Fruit fly (Drosophila melanogaster) whole organism, embryonic: ENCODE measurements around the gene NC2beta.

Experiments
- CG10267 ChIP-seq: fragments of 200-800 bp; sonication (Bioruptor generic); optimal IDR thresholded peaks from 2 replicates; lab custom pipeline; 2018; ENCODE audit warnings: missing biosample characterization, mild to moderate bottlenecking, missing genetic modification characterization, moderate library complexity
- CG10959 ChIP-seq: fragments of 200-800 bp; sonication (Bioruptor generic); IDR thresholded peaks from 2 replicates; pipeline ENCODE4 v1.3.6; 2022; ENCODE audit warnings: missing biosample characterization, missing genetic modification characterization
- CG11723 ChIP-seq: fragments of 200-800 bp; sonication (Bioruptor generic); optimal IDR thresholded peaks from 2 replicates; lab custom pipeline; 2017; ENCODE audit warnings: missing biosample characterization, mild to moderate bottlenecking, missing genetic modification characterization
- CG12071 ChIP-seq: fragments of 200-800 bp; sonication (Bioruptor generic); optimal IDR thresholded peaks from 3 replicates; lab custom pipeline; 2018; ENCODE audit warnings: missing biosample characterization, mild to moderate bottlenecking, missing genetic modification characterization
- CG12391 ChIP-seq: fragments of 200-800 bp; sonication (Bioruptor generic); optimal IDR thresholded peaks from 3 replicates; lab custom pipeline; 2018; ENCODE audit warnings: missing biosample characterization, mild to moderate bottlenecking, missing genetic modification characterization, moderate library complexity
- CG13296 ChIP-seq: fragments of 200-800 bp; sonication (Bioruptor generic); optimal IDR thresholded peaks from 3 replicates; lab custom pipeline; 2018; ENCODE audit warnings: missing biosample characterization, mild to moderate bottlenecking, missing genetic modification characterization
- CG14667 ChIP-seq: fragments of 200-800 bp; sonication (Bioruptor generic); IDR thresholded peaks from 2 replicates; pipeline ENCODE4 v1.3.6; 2022; ENCODE audit warnings: missing biosample characterization, missing genetic modification characterization
- CG15073 ChIP-seq: fragments of 200-800 bp; sonication (Bioruptor generic); optimal IDR thresholded peaks from 2 replicates; lab custom pipeline; 2016; ENCODE audit warnings: missing biosample characterization, missing genetic modification characterization
- CG15479 ChIP-seq: fragments of 200-800 bp; sonication (Bioruptor generic); optimal IDR thresholded peaks from 3 replicates; lab custom pipeline; 2019; ENCODE audit warnings: missing biosample characterization, mild to moderate bottlenecking, missing genetic modification characterization, moderate library complexity
- CG15514 ChIP-seq: fragments of 200-800 bp; sonication (Bioruptor generic); optimal IDR thresholded peaks from 3 replicates; lab custom pipeline; 2017; ENCODE audit warnings: missing biosample characterization, missing genetic modification characterization, mild to moderate bottlenecking, moderate library complexity, missing genetic modification reagents
- CG1602 ChIP-seq: fragments of 200-800 bp; sonication (Bioruptor generic); optimal IDR thresholded peaks from 3 replicates; lab custom pipeline; 2016; ENCODE audit warnings: missing biosample characterization, missing genetic modification characterization
- CG2199 ChIP-seq: fragments of 200-800 bp; sonication (Bioruptor generic); IDR thresholded peaks from 3 replicates; pipeline ENCODE4 v1.3.6; 2022; ENCODE audit warnings: missing biosample characterization, missing genetic modification characterization
- CG2875 ChIP-seq: fragments of 200-800 bp; sonication (Bioruptor generic); optimal IDR thresholded peaks from 2 replicates; lab custom pipeline; 2017; ENCODE audit warnings: missing biosample characterization, mild to moderate bottlenecking, missing genetic modification characterization, missing genetic modification reagents
- CG3726 ChIP-seq: fragments of 200-800 bp; sonication (Bioruptor generic); IDR thresholded peaks from 3 replicates; pipeline ENCODE4, ENCODE4 v1.3.6; 2022; ENCODE audit warnings: missing biosample characterization, missing genetic modification characterization
- CG43689 ChIP-seq: fragments of 200-800 bp; sonication (Bioruptor generic); IDR thresholded peaks from 2 replicates; pipeline ENCODE4 v1.3.6; 2022; ENCODE audit warnings: missing biosample characterization, missing genetic modification characterization
- CG6175 ChIP-seq: fragments of 200-800 bp; sonication (Bioruptor generic); IDR thresholded peaks from 3 replicates; pipeline ENCODE4 v1.3.6; 2022; ENCODE audit warnings: missing biosample characterization, missing genetic modification characterization
- CG6813 ChIP-seq: fragments of 200-800 bp; sonication (Bioruptor generic); optimal IDR thresholded peaks from 2 replicates; lab custom pipeline; 2017; ENCODE audit warnings: missing biosample characterization, missing genetic modification characterization, mild to moderate bottlenecking, moderate library complexity, missing genetic modification reagents
- CG7786 ChIP-seq: fragments of 200-800 bp; sonication (Bioruptor generic); optimal IDR thresholded peaks from 2 replicates; lab custom pipeline; 2016; ENCODE audit warnings: missing biosample characterization, missing genetic modification characterization
- CG7987 ChIP-seq: fragments of 200-800 bp; sonication (Bioruptor generic); optimal IDR thresholded peaks from 2 replicates; lab custom pipeline; 2018; ENCODE audit warnings: missing biosample characterization, mild to moderate bottlenecking, missing genetic modification characterization, moderate library complexity
- CrebB ChIP-seq: fragments of 200-800 bp; sonication (Bioruptor generic); optimal IDR thresholded peaks from 3 replicates; lab custom pipeline; 2018; ENCODE audit warnings: missing biosample characterization, mild to moderate bottlenecking, missing genetic modification characterization
- D19A ChIP-seq: fragments of 200-800 bp; optimal IDR thresholded peaks from 3 replicates; lab custom pipeline; 2019; ENCODE audit warnings: missing biosample characterization, mild to moderate bottlenecking, missing genetic modification characterization, moderate library complexity
- Dek ChIP-seq: fragments of 200-800 bp; sonication (Bioruptor generic); optimal IDR thresholded peaks from 3 replicates; lab custom pipeline; 2019; ENCODE audit warnings: missing biosample characterization, mild to moderate bottlenecking, missing genetic modification characterization, moderate library complexity
- Dref ChIP-seq: fragments of 200-800 bp; sonication (Bioruptor generic); IDR thresholded peaks from 2 replicates; pipeline ENCODE4 v1.3.6; 2022; ENCODE audit warnings: missing biosample characterization, missing genetic modification characterization
- E2f1 ChIP-seq: fragments of 200-800 bp; sonication (Bioruptor generic); IDR thresholded peaks from 2 replicates; pipeline ENCODE4 v1.3.6; 2022; ENCODE audit warnings: missing biosample characterization, missing genetic modification characterization
- Elba2 ChIP-seq: fragments of 200-800 bp; sonication (Bioruptor generic); optimal IDR thresholded peaks from 3 replicates; lab custom pipeline; 2016; ENCODE audit warnings: missing biosample characterization, missing genetic modification characterization
- Ets65A ChIP-seq: fragments of 200-800 bp; sonication (Bioruptor generic); peaks from one replicate; lab custom pipeline; 2016; ENCODE audit warnings: missing biosample characterization, missing genetic modification characterization
- HHEX ChIP-seq: fragments of 200-800 bp; sonication (Bioruptor generic); optimal IDR thresholded peaks from 3 replicates; lab custom pipeline; 2017; ENCODE audit warnings: missing biosample characterization, mild to moderate bottlenecking, missing genetic modification characterization, missing genetic modification reagents
- HLH54F ChIP-seq: fragments of 200-800 bp; sonication (Bioruptor generic); optimal IDR thresholded peaks from 3 replicates; lab custom pipeline; 2016; ENCODE audit warnings: missing biosample characterization, missing genetic modification characterization
- Hand ChIP-seq: fragments of 200-800 bp; sonication (Bioruptor generic); optimal IDR thresholded peaks from 2 replicates; lab custom pipeline; 2017; ENCODE audit warnings: mild to moderate bottlenecking, missing biosample characterization, missing genetic modification reagents, missing genetic modification characterization
- Hr39 ChIP-seq: fragments of >200 bp; optimal IDR thresholded peaks from 2 replicates; lab custom pipeline; 2017
- Lpt ChIP-seq: fragments of >200 bp; optimal IDR thresholded peaks from 2 replicates; lab custom pipeline; 2018; ENCODE audit warnings: missing biosample characterization, missing genetic modification characterization
- MTF-1 ChIP-seq: fragments of 200-800 bp; sonication (Bioruptor generic); optimal IDR thresholded peaks from 2 replicates; lab custom pipeline; 2018; ENCODE audit warnings: missing biosample characterization, mild to moderate bottlenecking, missing genetic modification characterization, borderline replicate concordance
- Neu2 ChIP-seq: fragments of 200-800 bp; sonication (Bioruptor generic); optimal IDR thresholded peaks from 3 replicates; lab custom pipeline; 2016; ENCODE audit warnings: missing biosample characterization, missing genetic modification characterization, borderline replicate concordance
- Pdp1 ChIP-seq, 2 experiments: fragments of 200-800 bp; sonication (Bioruptor generic); optimal IDR thresholded peaks; 3 replicates each; lab custom pipeline; 2016; ENCODE audit warnings: missing biosample characterization in 2 of 2, missing genetic modification characterization in 2 of 2, mild to moderate bottlenecking in 1 of 2, moderate library complexity in 1 of 2
- Vsx1 ChIP-seq: fragments of 200-800 bp; sonication (Bioruptor generic); optimal IDR thresholded peaks from 2 replicates; lab custom pipeline; 2017; ENCODE audit warnings: missing biosample characterization, mild to moderate bottlenecking, missing genetic modification characterization, missing genetic modification reagents
- amos ChIP-seq: fragments of 200-800 bp; sonication (Bioruptor generic); IDR thresholded peaks from 2 replicates; pipeline ENCODE4 v1.3.6; 2022; ENCODE audit warnings: missing biosample characterization, missing genetic modification characterization; ENCODE audit not compliant: partially characterized antibody
- chm ChIP-seq: fragments of 200-800 bp; sonication (Bioruptor generic); IDR thresholded peaks from 2 replicates; pipeline ENCODE4 v1.3.6; 2022; ENCODE audit warnings: missing biosample characterization, missing genetic modification characterization
- chn ChIP-seq: fragments of 200-800 bp; sonication (Bioruptor generic); optimal IDR thresholded peaks from 2 replicates; lab custom pipeline; 2016; ENCODE audit warnings: missing biosample characterization, missing genetic modification characterization
- corto ChIP-seq: fragments of 200-800 bp; sonication (Bioruptor generic); optimal IDR thresholded peaks from 2 replicates; lab custom pipeline; 2016; ENCODE audit warnings: missing biosample characterization, mild to moderate bottlenecking, missing genetic modification characterization, moderate library complexity
- crc ChIP-seq: fragments of 200-800 bp; sonication (Bioruptor generic); optimal IDR thresholded peaks from 2 replicates; lab custom pipeline; 2016; ENCODE audit warnings: missing biosample characterization, missing genetic modification characterization
- dm ChIP-seq: fragments of 200-800 bp; sonication (Bioruptor generic); optimal IDR thresholded peaks from 3 replicates; lab custom pipeline; 2016; ENCODE audit warnings: missing biosample characterization, missing genetic modification characterization
- fru ChIP-seq: fragments of >200 bp; optimal IDR thresholded peaks from 2 replicates; lab custom pipeline; 2017
- gcm ChIP-seq: fragments of 200-800 bp; sonication (Bioruptor generic); optimal IDR thresholded peaks from 2 replicates; lab custom pipeline; 2019; ENCODE audit warnings: missing biosample characterization, mild to moderate bottlenecking, missing genetic modification characterization, moderate library complexity
- h ChIP-seq: fragments of >200 bp; optimal IDR thresholded peaks from 2 replicates; lab custom pipeline; 2017
- peb ChIP-seq: fragments of 200-800 bp; sonication (Bioruptor generic); IDR thresholded peaks from 2 replicates; pipeline ENCODE4 v1.3.6; 2022; ENCODE audit warnings: missing biosample characterization, missing genetic modification characterization
- pita ChIP-seq: fragments of 200-800 bp; sonication (Bioruptor generic); optimal IDR thresholded peaks from 2 replicates; lab custom pipeline; 2017; ENCODE audit warnings: missing biosample characterization, mild to moderate bottlenecking, missing genetic modification characterization
- pros ChIP-seq: fragments of 200-800 bp; sonication (Bioruptor generic); optimal IDR thresholded peaks from 3 replicates; lab custom pipeline; 2019; ENCODE audit warnings: missing biosample characterization, mild to moderate bottlenecking, missing genetic modification characterization, moderate library complexity
- seq ChIP-seq: fragments of 200-800 bp; sonication (Bioruptor generic); IDR thresholded peaks from 2 replicates; pipeline ENCODE4 v1.3.6; 2022; ENCODE audit warnings: missing biosample characterization, missing genetic modification characterization
- tll ChIP-seq, 2 experiments: fragments of 200-800 bp in 1 of 2; fragments of >200 bp in 1 of 2; sonication (Bioruptor generic) in 1 of 2; optimal IDR thresholded peaks; 2 replicates each; lab custom pipeline; 2017 to 2019; ENCODE audit warnings: missing biosample characterization in 2 of 2, missing genetic modification characterization in 2 of 2, mild to moderate bottlenecking in 1 of 2, moderate library complexity in 1 of 2
- trem ChIP-seq: fragments of 200-800 bp; optimal IDR thresholded peaks from 3 replicates; lab custom pipeline; 2019; ENCODE audit warnings: missing biosample characterization, mild to moderate bottlenecking, missing genetic modification characterization, moderate library complexity
- twi ChIP-seq: fragments of 200-800 bp; optimal IDR thresholded peaks from 2 replicates; lab custom pipeline; 2019; ENCODE audit warnings: missing biosample characterization, mild to moderate bottlenecking, missing genetic modification characterization, moderate library complexity

The NC2beta gene

DNA sequence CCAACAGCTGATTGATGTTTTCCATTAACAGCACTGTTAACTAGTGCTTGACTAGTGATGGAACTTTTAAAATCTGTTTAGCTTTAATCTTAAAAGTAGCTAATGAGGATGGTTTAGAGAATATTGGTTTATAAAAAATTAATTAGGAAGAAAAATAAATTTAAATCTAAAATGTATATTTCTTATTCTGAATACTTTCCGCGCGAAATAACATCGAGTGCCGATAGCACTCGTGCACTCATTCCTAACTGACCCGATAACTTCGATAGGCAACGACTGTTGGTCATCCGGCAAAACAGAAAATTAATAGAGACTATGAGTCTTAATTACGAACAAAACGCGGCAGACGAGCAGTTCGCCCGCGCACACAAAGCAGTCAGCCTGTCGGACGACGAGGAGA, 2.1 kb downstream of the NC2beta start, which contains the start of the genes THG and Rnmt (continued):
- TF ChIP-seq CG3726 (GFP tag; lab: Robert Waterston, UW) (peak; percentile 65; the same call in 2 of the 3 replicates), CrebB (peak; percentile 61), pros (GFP tag; lab: Kevin White, UChicago) (no peak), Ets65A (GFP tag; lab: Kevin White, UChicago) (peak; percentile 93), crc (peak; percentile 41), CG6175 (GFP tag; lab: Robert Waterston, UW) (peak; percentile 71), amos (GFP tag; lab: Robert Waterston, UW) (peak; percentile 83), fru (lab: Kevin White, UChicago) (no peak), twi (peak; percentile 79), chm (peak; percentile 65; the same call in 1 of the 2 replicates), CG7786 (GFP tag; lab: Kevin White, UChicago) (peak; percentile 50), Dek (tag; lab: Kevin White, UChicago) (peak; percentile 73), D19A (tag; lab: Kevin White, UChicago) (peak; percentile 60), Vsx1 (GFP tag; lab: Kevin White, UChicago) (no peak), chn (GFP tag; lab: Kevin White, UChicago) (peak; percentile 81), CG7987 (GFP tag; lab: Kevin White, UChicago) (no peak), Neu2 (GFP tag; lab: Kevin White, UChicago) (no peak), CG2875 (peak; percentile 45), CG10959 (peak; percentile 84), pita (no peak), E2f1 (GFP tag; lab: Robert Waterston, UW) (peak; percentile 82), CG2199 (peak; percentile 56; the same call in 1 of the 3 replicates), Hr39 (lab: Kevin White, UChicago) (no peak), Pdp1 (GFP tag; optimal IDR thresholded peaks at IDR 0.05; lab: Kevin White, UChicago) (peak; percentile 68 to 69), corto (no peak), Elba2 (peak; percentile 39), CG10267 (tag; lab: Kevin White, UChicago) (peak; percentile 84), CG1602 (peak; percentile 87), dm (GFP tag; lab: Kevin White, UChicago) (peak; percentile 32), CG11723 (GFP tag; lab: Kevin White, UChicago) (peak; percentile 67), CG14667 (GFP tag; lab: Robert Waterston, UW) (peak; percentile 76), Hand (peak; percentile 32), CG15479 (GFP tag; lab: Kevin White, UChicago) (no peak), CG13296 (GFP tag; lab: Kevin White, UChicago) (peak; percentile 68), CG15514 (GFP tag; lab: Kevin White, UChicago) (peak; percentile 56), MTF-1 (GFP tag; lab: Kevin White, UChicago) (no peak), trem (tag; lab: Kevin White, UChicago) (peak; percentile 85), HLH54F (peak; percentile 66), h (lab: Kevin White, UChicago) (no peak), CG12391 (tag; lab: Kevin White, UChicago) (peak; percentile 92), seq (GFP tag; lab: Robert Waterston, UW) (peak; percentile 49; the same call in 1 of the 2 replicates), peb (GFP tag; lab: Robert Waterston, UW) (peak; percentile 62), gcm (GFP tag; lab: Kevin White, UChicago) (peak; percentile 76), Lpt (GFP tag; lab: Kevin White, UChicago) (no peak), CG43689 (no peak), Dref (GFP tag; lab: Robert Waterston, UW) (peak; percentile 82), tll (GFP tag; optimal IDR thresholded peaks at IDR 0.05; lab: Kevin White, UChicago) (no peak), CG12071 (GFP tag; lab: Kevin White, UChicago) (no peak), CG15073 (GFP tag; lab: Kevin White, UChicago) (no peak), HHEX (GFP tag; lab: Kevin White, UChicago) (peak; percentile 50), CG6813 (GFP tag; lab: Kevin White, UChicago) (peak; percentile 34)
